Worm (Caenorhabditis elegans): ENCODE results near the gene Y43F8B.1.

The Y43F8B.1 gene

ce11 chrV:19510352-19510751 is 35.6 kb downstream of the Y43F8B.1 start:
- TF ChIP-seq unc-62 (GFP tag; optimal IDR thresholded peaks at IDR 0.05): no peak
- TF ChIP-seq zag-1 (tag; optimal IDR thresholded peaks at IDR 0.05): no peak
- TF ChIP-seq mdl-1 (tag; optimal IDR thresholded peaks at IDR 0.05): no peak
- no peak for TF ChIP-seq hmg-11 (tag; optimal IDR thresholded peaks at IDR 0.05)

DNA sequence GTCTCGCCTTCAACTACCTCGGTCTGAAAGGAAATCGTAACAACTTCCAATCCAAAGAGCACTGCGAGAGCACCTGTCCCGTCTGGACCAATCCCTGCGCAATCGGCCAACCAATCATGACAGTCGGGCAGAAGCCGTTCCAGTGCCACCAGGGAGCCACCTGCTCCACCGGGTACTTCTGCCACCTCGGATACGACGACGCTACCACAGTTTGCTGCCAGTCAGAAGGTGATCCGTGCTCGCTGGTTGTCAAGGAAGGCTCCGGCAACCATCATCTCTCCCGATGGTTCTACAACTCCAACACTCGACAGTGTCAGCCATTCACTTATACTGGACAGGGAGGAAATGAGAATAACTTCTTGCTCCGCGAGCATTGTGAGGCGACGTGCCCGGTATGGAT is 36.9 kb downstream of the Y43F8B.1 start:
- no peak for TF ChIP-seq sea-2 (GFP tag; optimal IDR thresholded peaks at IDR 0.05)
- no peak for TF ChIP-seq unc-62 (GFP tag; optimal IDR thresholded peaks at IDR 0.05)
- no peak for TF ChIP-seq lsy-12 (tag; optimal IDR thresholded peaks at IDR 0.05)
- TF ChIP-seq elt-2 (tag; optimal IDR thresholded peaks at IDR 0.05): no peak
- no peak for TF ChIP-seq daf-12 (tag; optimal IDR thresholded peaks at IDR 0.05)
- TF ChIP-seq unc-39 (tag; optimal IDR thresholded peaks at IDR 0.05): no peak
- TF ChIP-seq nhr-67 (tag; optimal IDR thresholded peaks at IDR 0.05): no peak
- TF ChIP-seq mdl-1 (tag; optimal IDR thresholded peaks at IDR 0.05): no peak
- no peak for TF ChIP-seq hmg-11 (tag; optimal IDR thresholded peaks at IDR 0.05)
- TF ChIP-seq lin-39 (tag; optimal IDR thresholded peaks at IDR 0.05): no peak
- no peak for TF ChIP-seq lin-15B (tag; optimal IDR thresholded peaks at IDR 0.05)
- no peak for TF ChIP-seq egl-27 (tag; optimal IDR thresholded peaks at IDR 0.05)
- no peak for TF ChIP-seq ceh-16 (tag; optimal IDR thresholded peaks at IDR 0.05)
- TF ChIP-seq pha-4 (tag; optimal IDR thresholded peaks at IDR 0.05): no peak
- no peak for TF ChIP-seq R02D3.7 (tag; optimal IDR thresholded peaks at IDR 0.05)
- no peak for TF ChIP-seq aly-2 (tag; optimal IDR thresholded peaks at IDR 0.05)
- TF ChIP-seq nhr-25 (tag; optimal IDR thresholded peaks at IDR 0.05): no peak
- TF ChIP-seq egl-5 (tag; optimal IDR thresholded peaks at IDR 0.05): no peak

- TF ChIP-seq mml-1 (tag; optimal IDR thresholded peaks at IDR 0.05) (no peak), nhr-11 (tag; optimal IDR thresholded peaks at IDR 0.05) (no peak), pqm-1 (tag; optimal IDR thresholded peaks at IDR 0.05) (no peak), aly-2 (tag; optimal IDR thresholded peaks at IDR 0.05) (no peak), zag-1 (tag; optimal IDR thresholded peaks at IDR 0.05) (no peak), elt-2 (tag; optimal IDR thresholded peaks at IDR 0.05) (no peak), nfya-1 (tag; optimal IDR thresholded peaks at IDR 0.05; ENCODE audit: insufficient read depth) (no peak), fos-1 (tag; optimal IDR thresholded peaks at IDR 0.05) (no peak), ceh-9 (tag; optimal IDR thresholded peaks at IDR 0.05) (no peak), nhr-67 (tag; optimal IDR thresholded peaks at IDR 0.05) (no peak), ama-1 (optimal IDR thresholded peaks at IDR 0.05) (no peak), nhr-43 (tag; optimal IDR thresholded peaks at IDR 0.05; ENCODE audit: poor library complexity, severe bottlenecking) (no peak), jun-1 (tag; optimal IDR thresholded peaks at IDR 0.05) (no peak), lin-39 (tag; optimal IDR thresholded peaks at IDR 0.05) (no peak), nhr-76 (tag; optimal IDR thresholded peaks at IDR 0.05) (no peak), elt-3 (tag; optimal IDR thresholded peaks at IDR 0.05) (no peak), ceh-82 (tag; optimal IDR thresholded peaks at IDR 0.05) (no peak), unc-62 (GFP tag; optimal IDR thresholded peaks at IDR 0.05) (no peak), R02D3.7 (tag; optimal IDR thresholded peaks at IDR 0.05) (no peak), unc-39 (tag; optimal IDR thresholded peaks at IDR 0.05) (no peak)
Measured at ce11 chrV:19502579-19503151, 43.3 kb downstream of the Y43F8B.1 start, which contains the start of gene Y43F8B.3. TSS of gene Y43F8B.3 (plus strand) at chrV:19503101.

DNA sequence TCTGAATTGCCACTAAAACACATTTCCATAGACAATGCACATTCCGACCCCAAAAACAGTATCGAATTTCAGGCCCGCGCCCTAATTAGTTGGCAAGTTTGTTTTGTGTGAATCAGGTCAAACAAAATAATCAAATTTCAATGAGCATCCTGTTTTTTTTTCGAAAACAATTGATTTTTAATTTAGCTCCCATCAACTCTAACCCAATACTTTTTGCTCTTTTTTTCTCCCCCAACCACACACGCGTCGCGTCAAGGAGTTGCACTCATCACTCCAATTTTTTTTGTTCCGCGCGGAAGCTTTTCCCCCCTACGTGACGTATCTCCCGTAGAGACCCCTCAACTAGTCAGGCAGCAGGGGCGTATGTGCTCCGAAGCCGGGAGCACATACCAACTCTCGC is 44.6 kb downstream of the Y43F8B.1 start:
- no peak for TF ChIP-seq nhr-28 (tag; optimal IDR thresholded peaks at IDR 0.05)
- TF ChIP-seq fkh-10 (GFP tag; optimal IDR thresholded peaks at IDR 0.05): no peak
- TF ChIP-seq ZK546.5 (tag; optimal IDR thresholded peaks at IDR 0.05): no peak
- TF ChIP-seq ceh-16 (tag; optimal IDR thresholded peaks at IDR 0.05): no peak
- no peak for TF ChIP-seq lin-39 (tag; optimal IDR thresholded peaks at IDR 0.05)
- TF ChIP-seq lsy-12 (tag; optimal IDR thresholded peaks at IDR 0.05): no peak
- TF ChIP-seq nhr-76 (tag; optimal IDR thresholded peaks at IDR 0.05): no peak
- no peak for TF ChIP-seq nhr-25 (tag; optimal IDR thresholded peaks at IDR 0.05)
- no peak for TF ChIP-seq jun-1 (tag; optimal IDR thresholded peaks at IDR 0.05)
- TF ChIP-seq ceh-28 (tag; optimal IDR thresholded peaks at IDR 0.05): no peak

DNA sequence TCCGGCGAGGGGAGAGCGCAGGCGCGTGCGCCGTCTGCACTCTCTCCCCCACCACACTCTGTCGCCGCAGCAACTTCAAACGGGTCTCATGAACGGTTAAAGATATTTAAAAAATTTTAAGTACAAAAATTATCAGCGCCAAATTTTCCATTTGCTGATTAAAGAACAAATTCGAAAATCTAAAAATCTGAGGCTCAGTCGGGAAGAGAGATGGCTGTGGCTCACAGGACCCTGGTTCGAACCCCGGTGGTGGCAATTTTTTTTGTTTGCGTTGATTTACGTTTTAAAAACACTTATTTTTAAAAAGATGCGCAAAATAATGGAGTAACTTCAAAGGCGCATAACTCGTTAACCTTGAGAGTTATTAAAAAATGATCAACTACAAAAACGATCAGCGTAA is 48.9 kb downstream of the Y43F8B.1 start:
- TF ChIP-seq snpc-4 (tag; optimal IDR thresholded peaks at IDR 0.05) (no peak), fkh-2 (tag; optimal IDR thresholded peaks at IDR 0.05) (no peak), unc-62 (GFP tag; optimal IDR thresholded peaks at IDR 0.05) (no peak), skn-1 (tag; optimal IDR thresholded peaks at IDR 0.05) (no peak), elt-1 (tag; optimal IDR thresholded peaks at IDR 0.05) (no peak)

All from whole organism, L3 larva.